Worm (Caenorhabditis elegans): Measurements from ENCODE around the gene F35D2.6.

DNA sequence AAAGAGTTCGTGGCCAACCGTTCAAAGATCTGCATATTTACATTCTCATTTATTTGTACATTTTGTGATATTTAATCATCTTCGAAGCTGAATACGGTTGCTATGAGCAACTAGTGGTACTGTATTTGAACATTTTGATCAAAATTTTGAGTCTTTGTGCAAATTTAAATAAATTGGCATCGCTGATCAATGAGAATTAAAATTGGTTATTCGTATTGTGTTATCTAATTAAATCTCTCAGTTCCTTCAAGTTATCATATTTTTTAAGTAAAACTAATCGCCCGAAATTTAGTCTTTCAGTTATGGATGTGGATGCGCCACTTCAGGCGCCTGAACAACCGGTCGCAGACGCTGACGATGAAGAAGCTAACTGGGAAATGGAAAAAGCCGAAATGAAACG, 21.8 kb downstream of the F35D2.6 start, which contains the start of gene npp-21:
- TF ChIP-seq ceh-48 (tag; optimal IDR thresholded peaks at IDR 0.05) (no peak), pha-4 (tag; optimal IDR thresholded peaks at IDR 0.05) (no peak), ahr-1 (tag; optimal IDR thresholded peaks at IDR 0.05) (no peak), che-1 (tag; optimal IDR thresholded peaks at IDR 0.05) (no peak), mec-3 (tag; optimal IDR thresholded peaks at IDR 0.05; ENCODE audit: borderline replicate concordance) (no peak), nhr-11 (tag; optimal IDR thresholded peaks at IDR 0.05) (no peak)

Data from whole organism, late embryonic.